Fruit fly (Drosophila melanogaster) Kc167 (cell line): Measurements from ENCODE around the gene RpL7-like.

Source experiments
- Myc ChIP-seq: fragments of >200 bp; optimal IDR thresholded peaks from 2 replicates; lab custom pipeline; 2017; ENCODE audit warnings: missing external identifiers
- Sin3A ChIP-seq: fragments of >200 bp; optimal IDR thresholded peaks from 2 replicates; lab custom pipeline; 2018; ENCODE audit warnings: missing external identifiers
- psq ChIP-seq: fragments of >200 bp; optimal IDR thresholded peaks from 2 replicates; lab custom pipeline; 2017; ENCODE audit warnings: missing external identifiers

DNA sequence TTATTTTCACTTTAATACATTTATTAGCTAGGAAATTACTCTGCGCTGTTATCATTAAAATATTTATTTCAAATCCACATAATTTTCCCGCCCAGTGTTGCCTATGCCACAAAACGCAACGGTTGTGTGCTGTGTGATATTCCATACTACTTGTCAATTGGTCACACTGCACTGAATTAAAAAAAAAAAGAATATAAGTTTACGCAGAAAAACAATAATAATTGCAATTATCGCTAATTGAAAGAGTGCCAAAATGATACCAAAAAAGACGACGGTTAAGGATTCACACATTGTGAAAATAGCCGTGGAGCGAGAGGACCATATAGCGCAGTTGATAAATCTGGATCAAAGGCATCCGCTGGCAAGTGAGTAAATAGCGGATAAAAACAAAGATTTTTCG, 41.6 kb downstream of the RpL7-like start, which contains the start of gene Ced-12:
- no peak for TF ChIP-seq psq (lab: Kevin White, UChicago)
- no peak for TF ChIP-seq Myc (lab: Kevin White, UChicago)
- no peak for TF ChIP-seq Sin3A (lab: Kevin White, UChicago)
